Fruit fly (Drosophila melanogaster): Measurements from ENCODE around the gene GILT3.

Gene GILT3

DNA sequence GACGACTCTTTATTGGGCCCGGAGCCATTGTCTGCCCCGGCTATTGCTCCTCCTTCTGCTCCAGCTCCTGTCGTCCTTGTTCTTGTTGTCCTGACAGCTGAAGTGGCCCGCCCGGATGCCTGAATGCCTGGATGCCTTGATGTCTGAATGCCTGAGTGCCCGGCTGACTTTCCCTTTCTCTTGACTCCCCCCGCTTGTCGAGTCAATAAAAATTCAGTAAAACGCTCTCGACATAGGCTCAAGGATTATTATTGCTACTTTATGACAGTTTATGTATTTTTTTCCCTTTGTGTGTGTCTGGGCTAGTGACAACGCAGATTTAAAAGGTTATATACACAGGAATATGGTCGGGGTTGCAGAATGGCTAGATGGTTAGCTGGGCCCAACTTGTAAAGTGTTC lies 27.3 kb upstream of the GILT3 start:
- no peak for TF ChIP-seq CG14711 (tag; optimal IDR thresholded peaks at IDR 0.05)
- TF ChIP-seq cnc (optimal IDR thresholded peaks at IDR 0.05) = no peak
- TF ChIP-seq Hr96 (GFP tag; optimal IDR thresholded peaks at IDR 0.05) = no peak
- TF ChIP-seq kay (GFP tag; ENCODE audit: borderline replicate concordance) = no peak
- no peak for TF ChIP-seq ovo (GFP tag; optimal IDR thresholded peaks at IDR 0.05)
- TF ChIP-seq toe (GFP tag; optimal IDR thresholded peaks at IDR 0.05) = no peak
- no peak for TF ChIP-seq Crg-1 (GFP tag; optimal IDR thresholded peaks at IDR 0.05)
- no peak for TF ChIP-seq Clk (GFP tag; optimal IDR thresholded peaks at IDR 0.05)

DNA sequence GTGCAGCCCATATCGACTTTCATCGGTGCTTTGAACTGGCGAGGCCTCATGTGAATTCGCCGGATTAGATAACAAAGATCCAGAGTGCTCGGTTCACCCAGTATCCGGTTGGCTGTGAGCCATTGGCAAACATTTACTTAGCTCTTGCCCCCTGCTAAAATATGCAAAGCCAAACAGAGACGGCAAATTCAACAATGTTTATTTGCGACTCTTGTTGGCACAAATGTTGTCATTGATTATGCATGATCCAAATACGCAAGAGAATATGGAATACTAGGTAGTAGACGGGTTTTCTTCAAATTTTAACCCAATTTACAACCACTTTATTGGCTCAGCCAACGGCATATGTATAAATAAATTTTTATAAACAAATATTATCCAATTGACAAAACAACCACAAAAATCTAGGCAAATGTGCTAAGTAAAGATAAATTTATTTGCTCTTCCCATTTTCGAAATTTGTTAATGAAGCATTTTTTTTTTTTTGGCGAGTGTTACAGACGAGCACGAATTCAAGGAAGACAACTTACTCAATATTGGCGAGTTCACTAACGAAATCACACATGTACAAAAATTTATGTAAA lies 24.5 kb upstream of the GILT3 start:
- TF ChIP-seq Hr96 (GFP tag; optimal IDR thresholded peaks at IDR 0.05) (peak; percentile 39), CG7045 (GFP tag; optimal IDR thresholded peaks at IDR 0.05) (peak; percentile 84), cic (GFP tag; optimal IDR thresholded peaks at IDR 0.05) (peak; percentile 57), CG11617 (GFP tag; optimal IDR thresholded peaks at IDR 0.05) (peak; percentile 74), bab1 (GFP tag; optimal IDR thresholded peaks at IDR 0.05) (no peak), CG12768 (GFP tag; optimal IDR thresholded peaks at IDR 0.05) (peak; percentile 67), CG33017 (tag; optimal IDR thresholded peaks at IDR 0.05) (peak; percentile 66), kay (GFP tag; ENCODE audit: borderline replicate concordance) (no peak), toe (GFP tag; optimal IDR thresholded peaks at IDR 0.05) (no peak), CG5204 (GFP tag; optimal IDR thresholded peaks at IDR 0.05) (peak; percentile 30), Crg-1 (GFP tag; optimal IDR thresholded peaks at IDR 0.05) (peak; percentile 74), cnc (optimal IDR thresholded peaks at IDR 0.05) (no peak), tj (GFP tag; optimal IDR thresholded peaks at IDR 0.05) (peak; percentile 24), Clk (GFP tag; optimal IDR thresholded peaks at IDR 0.05) (peak; percentile 74), CG7101 (tag; optimal IDR thresholded peaks at IDR 0.05) (peak; percentile 81), CG14711 (tag; optimal IDR thresholded peaks at IDR 0.05) (peak; percentile 64), Mnt (GFP tag; optimal IDR thresholded peaks at IDR 0.05) (peak; percentile 51), pad (GFP tag; optimal IDR thresholded peaks at IDR 0.05) (peak; percentile 57), ovo (GFP tag; optimal IDR thresholded peaks at IDR 0.05) (peak; percentile 71), CG1620 (GFP tag; optimal IDR thresholded peaks at IDR 0.05) (peak; percentile 69)

DNA sequence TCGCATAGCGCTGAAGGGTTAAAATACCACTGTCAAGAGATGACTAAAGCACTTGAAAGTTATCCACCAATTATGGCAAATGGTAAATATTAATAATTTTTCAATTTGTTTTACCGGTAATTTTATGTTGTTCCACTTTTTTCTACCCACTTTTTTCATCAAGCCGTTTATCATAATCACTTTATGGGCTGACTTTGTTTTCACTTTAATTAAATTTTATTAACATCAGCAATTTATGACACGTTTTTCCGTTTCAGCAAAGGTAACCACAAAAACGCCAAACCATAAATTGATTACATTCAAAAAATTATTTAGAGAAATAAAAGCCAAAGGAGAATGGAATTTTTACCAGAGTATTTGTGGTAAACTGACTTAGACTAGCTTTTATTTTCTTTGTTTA lies 21.7 kb upstream of the GILT3 start:
- peak; percentile 94 for TF ChIP-seq tj (GFP tag; optimal IDR thresholded peaks at IDR 0.05)
- TF ChIP-seq CG33017 (tag; optimal IDR thresholded peaks at IDR 0.05) = no peak
- TF ChIP-seq kay (GFP tag; ENCODE audit: borderline replicate concordance) = peak; percentile 50
- no peak for TF ChIP-seq CG5204 (GFP tag; optimal IDR thresholded peaks at IDR 0.05)
- TF ChIP-seq CG14711 (tag; optimal IDR thresholded peaks at IDR 0.05) = no peak
- no peak for TF ChIP-seq CG7101 (tag; optimal IDR thresholded peaks at IDR 0.05)
- no peak for TF ChIP-seq CG11617 (GFP tag; optimal IDR thresholded peaks at IDR 0.05)
- TF ChIP-seq cic (GFP tag; optimal IDR thresholded peaks at IDR 0.05) = no peak
- TF ChIP-seq Clk (GFP tag; optimal IDR thresholded peaks at IDR 0.05) = no peak
- TF ChIP-seq bab1 (GFP tag; optimal IDR thresholded peaks at IDR 0.05) = no peak
- TF ChIP-seq CG12768 (GFP tag; optimal IDR thresholded peaks at IDR 0.05) = no peak
- no peak for TF ChIP-seq CG7045 (GFP tag; optimal IDR thresholded peaks at IDR 0.05)

DNA sequence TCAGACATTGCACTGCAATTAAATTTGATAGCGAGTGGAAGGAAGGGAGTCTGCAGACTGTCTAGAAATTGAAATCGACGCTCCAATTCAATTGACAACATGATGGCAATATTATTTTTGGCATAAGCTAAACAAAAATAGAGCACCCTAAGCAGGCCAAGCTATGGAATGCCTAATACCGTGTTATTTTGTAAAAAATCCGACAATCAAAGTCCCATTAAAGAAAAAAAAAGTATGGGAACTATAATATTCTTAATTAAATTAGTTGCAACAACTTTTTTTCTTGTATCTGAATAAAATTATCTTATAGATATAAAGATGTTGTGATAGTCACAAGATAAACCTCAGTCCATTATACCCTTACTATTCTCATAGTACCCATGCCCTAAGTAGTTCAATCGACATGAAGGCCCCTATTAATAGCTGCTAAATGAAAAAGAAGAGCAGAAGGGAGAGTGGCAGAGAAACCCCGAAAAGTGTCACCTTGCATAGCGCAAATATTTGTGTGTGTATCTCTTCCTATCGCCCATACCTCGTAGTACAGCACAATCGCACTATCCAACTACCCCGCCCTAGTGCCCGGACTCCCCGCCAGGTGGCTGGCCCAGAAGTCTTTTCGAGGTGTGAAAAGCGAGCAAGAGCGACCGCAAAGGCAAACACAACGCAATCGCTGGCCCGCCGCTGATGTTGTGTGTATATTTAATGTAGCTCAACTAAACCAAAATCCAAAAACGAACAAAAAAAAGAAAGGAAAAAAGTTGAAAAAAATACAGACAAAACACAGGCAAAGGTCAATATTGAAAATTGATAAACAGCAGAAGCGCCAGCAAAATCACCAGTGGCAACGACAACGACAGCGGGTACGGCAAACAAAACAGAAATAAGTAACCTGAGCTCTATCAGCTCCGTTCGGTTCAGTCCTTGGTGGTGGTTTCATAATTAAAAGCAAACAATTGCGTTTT lies 19.5 kb upstream of the GILT3 start:
- no peak for TF ChIP-seq Hr96 (GFP tag; optimal IDR thresholded peaks at IDR 0.05)
- no peak for TF ChIP-seq CG12768 (GFP tag; optimal IDR thresholded peaks at IDR 0.05)
- TF ChIP-seq CG7101 (tag; optimal IDR thresholded peaks at IDR 0.05) = no peak
- TF ChIP-seq pad (GFP tag; optimal IDR thresholded peaks at IDR 0.05) = peak; percentile 24
- peak; percentile 43 for TF ChIP-seq Crg-1 (GFP tag; optimal IDR thresholded peaks at IDR 0.05)
- no peak for TF ChIP-seq bab1 (GFP tag; optimal IDR thresholded peaks at IDR 0.05)
- peak; percentile 73 for TF ChIP-seq kay (GFP tag; ENCODE audit: borderline replicate concordance)
- no peak for TF ChIP-seq CG7045 (GFP tag; optimal IDR thresholded peaks at IDR 0.05)
- TF ChIP-seq CG33017 (tag; optimal IDR thresholded peaks at IDR 0.05) = no peak
- TF ChIP-seq CG11617 (GFP tag; optimal IDR thresholded peaks at IDR 0.05) = no peak
- TF ChIP-seq cic (GFP tag; optimal IDR thresholded peaks at IDR 0.05) = peak; percentile 17
- TF ChIP-seq ovo (GFP tag; optimal IDR thresholded peaks at IDR 0.05) = no peak
- no peak for TF ChIP-seq CG14711 (tag; optimal IDR thresholded peaks at IDR 0.05)
- peak; percentile 35 for TF ChIP-seq tj (GFP tag; optimal IDR thresholded peaks at IDR 0.05)
- no peak for TF ChIP-seq Clk (GFP tag; optimal IDR thresholded peaks at IDR 0.05)
- TF ChIP-seq Mnt (GFP tag; optimal IDR thresholded peaks at IDR 0.05) = no peak
- TF ChIP-seq cnc (optimal IDR thresholded peaks at IDR 0.05) = no peak
- no peak for TF ChIP-seq toe (GFP tag; optimal IDR thresholded peaks at IDR 0.05)
- TF ChIP-seq CG5204 (GFP tag; optimal IDR thresholded peaks at IDR 0.05) = no peak
- no peak for TF ChIP-seq CG1620 (GFP tag; optimal IDR thresholded peaks at IDR 0.05)

DNA sequence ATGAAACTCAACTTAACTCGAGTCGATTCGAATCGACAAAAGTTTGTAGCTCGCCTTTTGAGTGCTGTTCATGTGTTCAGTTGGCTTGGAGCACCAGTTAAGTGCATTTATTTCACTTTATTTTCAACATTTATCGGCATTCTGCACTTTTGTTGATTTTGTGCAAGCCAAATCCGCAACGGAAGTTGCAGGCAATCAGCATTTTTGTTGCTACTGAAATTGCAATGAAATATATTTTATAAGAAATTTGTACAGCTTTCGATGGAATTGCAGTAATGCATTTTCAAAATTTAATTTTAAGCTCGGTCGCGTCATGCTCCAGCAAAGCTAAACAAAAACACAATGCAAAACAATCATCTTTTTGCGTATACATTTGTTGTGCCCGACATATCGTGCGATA lies 18.2 kb upstream of the GILT3 start:
- TF ChIP-seq CG12768 (GFP tag; optimal IDR thresholded peaks at IDR 0.05) (no peak), tj (GFP tag; optimal IDR thresholded peaks at IDR 0.05) (peak; percentile 97), kay (GFP tag; ENCODE audit: borderline replicate concordance) (no peak)

DNA sequence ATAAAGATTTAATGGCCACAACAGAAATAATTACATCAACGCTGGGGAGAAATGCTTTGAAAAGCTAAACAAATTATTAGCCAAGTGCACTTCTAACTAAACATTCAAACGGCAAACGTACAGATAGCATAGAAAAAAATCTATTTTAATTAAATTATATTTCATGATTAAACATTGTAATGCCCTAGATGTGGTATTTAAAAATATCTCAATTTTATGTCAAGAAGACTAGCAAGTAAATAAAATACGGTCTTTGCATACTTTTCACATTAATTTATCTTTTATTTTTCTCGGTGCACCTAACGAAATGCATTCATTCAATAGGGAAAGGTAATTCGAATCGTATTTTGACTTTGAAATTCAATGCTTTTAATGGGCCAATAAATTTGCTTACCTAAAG lies 17.6 kb upstream of the GILT3 start:
- no peak for TF ChIP-seq tj (GFP tag; optimal IDR thresholded peaks at IDR 0.05)
